Fruit fly (Drosophila melanogaster) whole organism, embryonic: ENCODE measurements around the gene Nlg4.

Experiments used
- ATbp ChIP-seq: fragments of 200-800 bp; sonication (Bioruptor generic); optimal IDR thresholded peaks from 2 replicates; lab custom pipeline; 2017; ENCODE audit warnings: missing biosample characterization, mild to moderate bottlenecking, missing genetic modification characterization, missing genetic modification reagents
- Ada2b ChIP-seq: fragments of 200-800 bp; sonication (Bioruptor generic); IDR thresholded peaks from 2 replicates; pipeline ENCODE4 v1.3.6; 2022; ENCODE audit warnings: missing biosample characterization, missing genetic modification characterization
- B-H2 ChIP-seq: fragments of 200-800 bp; sonication (Bioruptor generic); optimal IDR thresholded peaks from 2 replicates; lab custom pipeline; 2018; ENCODE audit warnings: missing biosample characterization, mild to moderate bottlenecking, missing genetic modification characterization
- CG10321 ChIP-seq: fragments of 200-800 bp; sonication (Bioruptor generic); IDR thresholded peaks from 2 replicates; pipeline ENCODE4 v1.3.6; 2022; ENCODE audit warnings: missing biosample characterization, missing genetic modification characterization
- CG11093 ChIP-seq: fragments of 200-800 bp; sonication (Bioruptor generic); IDR thresholded peaks from 3 replicates; pipeline ENCODE4 v1.3.6; 2022; ENCODE audit warnings: missing biosample characterization, missing genetic modification characterization
- CG11247 ChIP-seq: fragments of 200-800 bp; sonication (Bioruptor generic); IDR thresholded peaks from 2 replicates; pipeline ENCODE4 v1.3.6; 2022; ENCODE audit warnings: missing biosample characterization, missing genetic modification characterization
- CG11696 ChIP-seq: fragments of 200-800 bp; sonication (Bioruptor generic); IDR thresholded peaks from 2 replicates; pipeline ENCODE4 v1.3.6; 2022; ENCODE audit warnings: missing biosample characterization, missing genetic modification characterization
- CG12155 ChIP-seq: fragments of 200-800 bp; sonication (Bioruptor generic); optimal IDR thresholded peaks from 3 replicates; lab custom pipeline; 2016; ENCODE audit warnings: missing biosample characterization, missing genetic modification characterization
- CG17328 ChIP-seq: fragments of 200-800 bp; sonication (Bioruptor generic); IDR thresholded peaks from 2 replicates; pipeline ENCODE4 v1.3.6; 2022; ENCODE audit warnings: missing biosample characterization, missing genetic modification characterization
- CG17829 ChIP-seq: fragments of 200-800 bp; optimal IDR thresholded peaks from 2 replicates; lab custom pipeline; 2019; ENCODE audit warnings: missing biosample characterization, mild to moderate bottlenecking, missing genetic modification characterization, moderate library complexity
- CG17912 ChIP-seq: fragments of 200-800 bp; sonication (Bioruptor generic); optimal IDR thresholded peaks from 2 replicates; lab custom pipeline; 2018; ENCODE audit warnings: missing biosample characterization, mild to moderate bottlenecking, missing genetic modification characterization
- CG18011 ChIP-seq: fragments of 200-800 bp; sonication (Bioruptor generic); optimal IDR thresholded peaks from 2 replicates; lab custom pipeline; 2017; ENCODE audit warnings: missing biosample characterization, missing genetic modification characterization, mild to moderate bottlenecking, moderate library complexity, missing genotype
- CG31365 ChIP-seq: fragments of 200-800 bp; sonication (Bioruptor generic); optimal IDR thresholded peaks from 2 replicates; lab custom pipeline; 2018; ENCODE audit warnings: missing biosample characterization, mild to moderate bottlenecking, missing genetic modification characterization
- CG31388 ChIP-seq: fragments of 200-800 bp; sonication (Bioruptor generic); optimal IDR thresholded peaks from 2 replicates; lab custom pipeline; 2016; ENCODE audit warnings: missing biosample characterization, missing genetic modification characterization
- CG32772 ChIP-seq: fragments of 200-800 bp; sonication (Bioruptor generic); IDR thresholded peaks from 2 replicates; pipeline ENCODE4 v1.3.6; 2022; ENCODE audit warnings: missing biosample characterization, missing genetic modification characterization
- CG42726 ChIP-seq: fragments of 200-800 bp; sonication (Bioruptor generic); IDR thresholded peaks from 2 replicates; pipeline ENCODE4 v1.3.6; 2022; ENCODE audit warnings: missing biosample characterization, missing genetic modification characterization; ENCODE audit not compliant: partially characterized antibody
- CG7372 ChIP-seq: fragments of 200-800 bp; sonication (Bioruptor generic); IDR thresholded peaks from 2 replicates; pipeline ENCODE4 v1.3.6; 2022; ENCODE audit warnings: missing biosample characterization, missing genetic modification characterization
- CG8924 ChIP-seq: fragments of 200-800 bp; optimal IDR thresholded peaks from 3 replicates; lab custom pipeline; 2019; ENCODE audit warnings: missing biosample characterization, mild to moderate bottlenecking, missing genetic modification characterization, moderate library complexity
- CG9215 ChIP-seq: fragments of 200-800 bp; sonication (Bioruptor generic); IDR thresholded peaks from 2 replicates; pipeline ENCODE4 v1.3.6; 2022; ENCODE audit warnings: missing biosample characterization, missing genetic modification characterization
- CG9437 ChIP-seq: fragments of 200-800 bp; sonication (Bioruptor generic); optimal IDR thresholded peaks from 2 replicates; lab custom pipeline; 2018; ENCODE audit warnings: missing biosample characterization, mild to moderate bottlenecking, missing genetic modification characterization
- Dip2 ChIP-seq: fragments of 200-800 bp; sonication (Bioruptor generic); IDR thresholded peaks from 2 replicates; pipeline ENCODE4 v1.3.6; 2022; ENCODE audit warnings: missing biosample characterization, missing genetic modification characterization
- Dip3 ChIP-seq: fragments of 200-800 bp; sonication (Bioruptor generic); optimal IDR thresholded peaks from 3 replicates; lab custom pipeline; 2016; ENCODE audit warnings: missing biosample characterization, missing genetic modification characterization
- Dp ChIP-seq: fragments of 200-800 bp; sonication (Bioruptor generic); optimal IDR thresholded peaks from 2 replicates; lab custom pipeline; 2018; ENCODE audit warnings: missing biosample characterization, mild to moderate bottlenecking, missing genetic modification characterization, moderate library complexity
- Drgx ChIP-seq: fragments of 200-800 bp; sonication (Bioruptor generic); IDR thresholded peaks from 2 replicates; pipeline ENCODE4 v1.3.6; 2022; ENCODE audit warnings: missing biosample characterization, missing genetic modification characterization
- Eip74EF ChIP-seq, 2 experiments: fragments of 200-800 bp in 1 of 2; fragments of >200 bp in 1 of 2; sonication (Bioruptor generic) in 1 of 2; optimal IDR thresholded peaks; 2 replicates each; lab custom pipeline; 2017 to 2019; ENCODE audit warnings: missing biosample characterization in 2 of 2, missing genetic modification characterization in 2 of 2, mild to moderate bottlenecking in 1 of 2, moderate library complexity in 1 of 2
- HLH54F ChIP-seq: fragments of 200-800 bp; sonication (Bioruptor generic); optimal IDR thresholded peaks from 3 replicates; lab custom pipeline; 2016; ENCODE audit warnings: missing biosample characterization, missing genetic modification characterization
- HLHmδ ChIP-seq: fragments of 200-800 bp; sonication (Bioruptor generic); optimal IDR thresholded peaks from 2 replicates; lab custom pipeline; 2018; ENCODE audit warnings: missing biosample characterization, mild to moderate bottlenecking, missing genetic modification characterization, moderate library complexity
- Hmx ChIP-seq: fragments of 200-800 bp; sonication (Bioruptor generic); optimal IDR thresholded peaks from 2 replicates; lab custom pipeline; 2016; ENCODE audit warnings: missing biosample characterization, missing genetic modification characterization
- Lpt ChIP-seq: fragments of >200 bp; optimal IDR thresholded peaks from 2 replicates; lab custom pipeline; 2018; ENCODE audit warnings: missing biosample characterization, missing genetic modification characterization
- Mes4 ChIP-seq: fragments of 200-800 bp; sonication (Bioruptor generic); optimal IDR thresholded peaks from 2 replicates; lab custom pipeline; 2016; ENCODE audit warnings: missing biosample characterization, missing genetic modification characterization
- NFAT ChIP-seq: fragments of 200-800 bp; sonication (Bioruptor generic); IDR thresholded peaks from 2 replicates; pipeline ENCODE4 v1.3.6; 2022; ENCODE audit warnings: missing biosample characterization, missing genetic modification characterization
- Xbp1 ChIP-seq: fragments of 200-800 bp; sonication (Bioruptor generic); optimal IDR thresholded peaks from 3 replicates; lab custom pipeline; 2016; ENCODE audit warnings: missing biosample characterization, mild to moderate bottlenecking, missing genetic modification characterization
- bcd ChIP-seq: fragments of 200-800 bp; sonication (Bioruptor generic); optimal IDR thresholded peaks from 2 replicates; lab custom pipeline; 2017; ENCODE audit warnings: missing biosample characterization, mild to moderate bottlenecking, missing genetic modification characterization
- cato ChIP-seq: fragments of 200-800 bp; sonication (Bioruptor generic); optimal IDR thresholded peaks from 2 replicates; lab custom pipeline; 2016; ENCODE audit warnings: missing biosample characterization, missing genetic modification characterization, borderline replicate concordance
- dm ChIP-seq: fragments of 200-800 bp; sonication (Bioruptor generic); optimal IDR thresholded peaks from 3 replicates; lab custom pipeline; 2016; ENCODE audit warnings: missing biosample characterization, missing genetic modification characterization
- fd3F ChIP-seq: fragments of 200-800 bp; sonication (Bioruptor generic); optimal IDR thresholded peaks from 2 replicates; lab custom pipeline; 2018; ENCODE audit warnings: missing biosample characterization, mild to moderate bottlenecking, missing genetic modification characterization, moderate library complexity
- gcm2 ChIP-seq: fragments of 200-800 bp; sonication (Bioruptor generic); optimal IDR thresholded peaks from 2 replicates; lab custom pipeline; 2016; ENCODE audit warnings: missing biosample characterization, missing genetic modification characterization
- kni ChIP-seq: fragments of 200-800 bp; sonication (Bioruptor generic); optimal IDR thresholded peaks from 3 replicates; lab custom pipeline; 2017; ENCODE audit warnings: mild to moderate bottlenecking, missing biosample characterization, missing genetic modification reagents, missing genetic modification characterization
- luna ChIP-seq: fragments of 200-800 bp; sonication (Bioruptor generic); optimal IDR thresholded peaks from 2 replicates; lab custom pipeline; 2016; ENCODE audit warnings: missing biosample characterization, missing genetic modification characterization
- nerfin-2 ChIP-seq: fragments of 200-800 bp; sonication (Bioruptor generic); IDR thresholded peaks from 2 replicates; pipeline ENCODE4 v1.3.6; 2022; ENCODE audit warnings: missing biosample characterization, missing genetic modification characterization; ENCODE audit not compliant: partially characterized antibody
- otp ChIP-seq: fragments of 200-800 bp; sonication (Bioruptor generic); IDR thresholded peaks from 3 replicates; pipeline ENCODE4, ENCODE4 v1.3.6; 2022; ENCODE audit warnings: missing biosample characterization, missing genetic modification characterization
- pb ChIP-seq: fragments of 200-800 bp; sonication (Bioruptor generic); optimal IDR thresholded peaks from 3 replicates; lab custom pipeline; 2016; ENCODE audit warnings: missing biosample characterization, missing genetic modification characterization
- pnt ChIP-seq: fragments of 200-800 bp; sonication (Bioruptor generic); optimal IDR thresholded peaks from 3 replicates; lab custom pipeline; 2016; ENCODE audit warnings: missing biosample characterization, missing genetic modification characterization
- sens-2 ChIP-seq: fragments of 200-800 bp; sonication (Bioruptor generic); IDR thresholded peaks from 2 replicates; pipeline ENCODE4 v1.3.6; 2022; ENCODE audit warnings: missing biosample characterization, missing genetic modification characterization
- sima ChIP-seq: fragments of 200-800 bp; sonication (Bioruptor generic); optimal IDR thresholded peaks from 2 replicates; lab custom pipeline; 2016; ENCODE audit warnings: missing biosample characterization, missing genetic modification characterization
- tna ChIP-seq: fragments of 200-800 bp; sonication (Bioruptor generic); IDR thresholded peaks from 2 replicates; pipeline ENCODE4 v1.3.6; 2022; ENCODE audit warnings: missing biosample characterization, missing genetic modification characterization; ENCODE audit not compliant: partially characterized antibody
- ttk ChIP-seq: fragments of 200-800 bp; sonication (Bioruptor generic); IDR thresholded peaks from 2 replicates; pipeline ENCODE4 v2.1.2; 2022; ENCODE audit warnings: missing biosample characterization, missing genetic modification characterization
- vvl ChIP-seq: fragments of 200-800 bp; sonication (Bioruptor generic); IDR thresholded peaks from 2 replicates; pipeline ENCODE4 v1.3.6; 2022; ENCODE audit warnings: missing biosample characterization, missing genetic modification characterization
- wdn ChIP-seq: fragments of 200-800 bp; sonication (Bioruptor generic); IDR thresholded peaks from 2 replicates; pipeline ENCODE4 v1.3.6; 2022; ENCODE audit warnings: missing biosample characterization, missing genetic modification characterization
- zfh1 ChIP-seq: fragments of 200-800 bp; sonication (Bioruptor generic); IDR thresholded peaks from 3 replicates; pipeline ENCODE4 v1.3.6; 2022; ENCODE audit warnings: missing biosample characterization, missing genetic modification characterization

Nlg4 gene

DNA sequence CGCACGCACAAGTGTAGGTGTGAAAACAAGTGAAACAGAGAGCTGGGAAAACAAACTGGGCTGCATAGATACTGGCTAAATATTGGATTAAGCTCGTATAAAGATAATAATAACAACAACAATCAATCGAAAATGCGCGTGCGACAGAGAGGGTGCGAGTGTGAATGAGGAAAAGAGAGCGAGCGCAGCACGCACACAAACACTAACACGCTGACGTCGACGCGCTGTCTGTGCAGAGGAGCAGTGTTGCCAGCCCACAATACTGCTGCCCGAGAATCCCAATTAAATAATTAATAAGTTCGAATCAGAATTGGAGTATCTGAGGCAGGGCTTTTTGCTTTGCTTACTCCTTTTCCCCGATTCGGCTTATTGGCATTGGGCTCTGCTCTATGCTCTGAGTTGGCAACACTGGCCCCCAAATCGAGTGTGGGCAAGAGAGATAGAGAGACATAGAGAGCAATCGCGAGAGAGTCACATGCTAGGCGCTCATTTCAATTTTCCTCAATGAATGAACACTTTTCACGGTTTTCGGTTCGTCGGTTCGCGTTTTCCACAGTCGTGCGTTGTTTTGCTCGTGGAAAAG, 48.5 kb downstream of the Nlg4 start (continued):
- TF ChIP-seq Dip3 (GFP tag; lab: Kevin White, UChicago) (peak; percentile 91), zfh1 (peak; percentile 91), NFAT (GFP tag; lab: Robert Waterston, UW) (peak; percentile 89), pnt (GFP tag; lab: Kevin White, UChicago) (peak; percentile 76), gcm2 (peak; percentile 80), nerfin-2 (GFP tag; lab: Robert Waterston, UW) (no peak), luna (GFP tag; lab: Kevin White, UChicago) (no peak), sima (peak; percentile 42), CG9437 (no peak), fd3F (GFP tag; lab: Kevin White, UChicago) (peak; percentile 59), tna (GFP tag; lab: Robert Waterston, UW) (no peak), CG31388 (GFP tag; lab: Kevin White, UChicago) (peak; percentile 56), CG11247 (GFP tag; lab: Robert Waterston, UW) (peak; percentile 89), Lpt (GFP tag; lab: Kevin White, UChicago) (no peak), Hmx (GFP tag; lab: Kevin White, UChicago) (peak; percentile 58), Dp (no peak), ATbp (GFP tag; lab: Kevin White, UChicago) (peak; percentile 86), HLHmδ (no peak), CG11696 (GFP tag; lab: Robert Waterston, UW) (peak; percentile 83), CG18011 (GFP tag; lab: Kevin White, UChicago) (peak; percentile 80), dm (GFP tag; lab: Kevin White, UChicago) (peak; percentile 66), Eip74EF (GFP tag; optimal IDR thresholded peaks at IDR 0.05; lab: Kevin White, UChicago) (peak in 1 of 2 experiments; percentile 17), kni (GFP tag; lab: Kevin White, UChicago) (peak; percentile 80), Mes4 (GFP tag; lab: Kevin White, UChicago) (peak; percentile 73), Ada2b (GFP tag; lab: Robert Waterston, UW) (peak; percentile 90), CG17328 (peak; percentile 85), CG17912 (GFP tag; lab: Kevin White, UChicago) (no peak), CG31365 (tag; lab: Kevin White, UChicago) (peak; percentile 18), ttk (GFP tag; lab: Robert Waterston, UW) (peak; percentile 86), B-H2 (GFP tag; lab: Kevin White, UChicago) (no peak), Drgx (GFP tag; lab: Robert Waterston, UW) (peak; percentile 96), Dip2 (no peak), sens-2 (GFP tag; lab: Robert Waterston, UW) (peak; percentile 84), vvl (GFP tag; lab: Robert Waterston, UW) (peak; percentile 96), cato (GFP tag; lab: Kevin White, UChicago) (peak; percentile 50), CG7372 (GFP tag; lab: Robert Waterston, UW) (peak; percentile 83), CG9215 (GFP tag; lab: Robert Waterston, UW) (peak; percentile 99), Xbp1 (GFP tag; lab: Kevin White, UChicago) (peak; percentile 85), otp (GFP tag; lab: Robert Waterston, UW) (peak; percentile 90), CG32772 (peak; percentile 88; the same call in 1 of the 2 replicates), CG17829 (peak; percentile 48), HLH54F (peak; percentile 87), CG12155 (GFP tag; lab: Kevin White, UChicago) (peak; percentile 85), CG42726 (GFP tag; lab: Robert Waterston, UW) (no peak), pb (peak; percentile 33), bcd (GFP tag; lab: Kevin White, UChicago) (peak; percentile 86), CG8924 (tag; lab: Kevin White, UChicago) (peak; percentile 71), wdn (peak; percentile 89), CG11093 (GFP tag; lab: Robert Waterston, UW) (peak; percentile 83; the same call in 2 of the 3 replicates), CG10321 (GFP tag; lab: Robert Waterston, UW) (no peak; the same call in 1 of the 2 replicates)
